Fruit fly (Drosophila melanogaster) whole organism, embryonic: ENCODE measurements around the gene yl.

ENCODE experiments used
- B-H2 ChIP-seq: fragments of 200-800 bp; sonication (Bioruptor generic); optimal IDR thresholded peaks from 2 replicates; lab custom pipeline; 2018; ENCODE audit warnings: missing biosample characterization, mild to moderate bottlenecking, missing genetic modification characterization
- CG11093 ChIP-seq: fragments of 200-800 bp; sonication (Bioruptor generic); IDR thresholded peaks from 3 replicates; pipeline ENCODE4 v1.3.6; 2022; ENCODE audit warnings: missing biosample characterization, missing genetic modification characterization
- CG11456 ChIP-seq: fragments of 200-800 bp; sonication (Bioruptor generic); IDR thresholded peaks from 3 replicates; pipeline ENCODE4 v1.3.6; 2022; ENCODE audit warnings: missing biosample characterization, missing genetic modification characterization
- CG11695 ChIP-seq: fragments of 200-800 bp; sonication (Bioruptor generic); IDR thresholded peaks from 3 replicates; pipeline ENCODE4 v1.3.6; 2022; ENCODE audit warnings: missing biosample characterization, missing genetic modification characterization
- CG13296 ChIP-seq: fragments of 200-800 bp; sonication (Bioruptor generic); optimal IDR thresholded peaks from 3 replicates; lab custom pipeline; 2018; ENCODE audit warnings: missing biosample characterization, mild to moderate bottlenecking, missing genetic modification characterization
- CG13624 ChIP-seq: fragments of 200-800 bp; sonication (Bioruptor generic); optimal IDR thresholded peaks from 2 replicates; lab custom pipeline; 2016; ENCODE audit warnings: missing biosample characterization, missing genetic modification characterization
- CG13894 ChIP-seq: fragments of 200-800 bp; sonication (Bioruptor generic); optimal IDR thresholded peaks from 3 replicates; lab custom pipeline; 2018; ENCODE audit warnings: missing biosample characterization, mild to moderate bottlenecking, missing genetic modification characterization, moderate library complexity
- CG14965 ChIP-seq: fragments of 200-800 bp; sonication (Bioruptor generic); optimal IDR thresholded peaks from 2 replicates; lab custom pipeline; 2016; ENCODE audit warnings: missing biosample characterization, missing genetic modification characterization, borderline replicate concordance
- CG1602 ChIP-seq: fragments of 200-800 bp; sonication (Bioruptor generic); optimal IDR thresholded peaks from 3 replicates; lab custom pipeline; 2016; ENCODE audit warnings: missing biosample characterization, missing genetic modification characterization
- CG1647 ChIP-seq: fragments of 200-800 bp; sonication (Bioruptor generic); optimal IDR thresholded peaks from 3 replicates; lab custom pipeline; 2016; ENCODE audit warnings: missing biosample characterization, missing genetic modification characterization
- CG18764 ChIP-seq: fragments of 200-800 bp; sonication (Bioruptor generic); optimal IDR thresholded peaks from 3 replicates; lab custom pipeline; 2016; ENCODE audit warnings: missing biosample characterization, missing genetic modification characterization
- CG2202 ChIP-seq: fragments of 200-800 bp; sonication (Bioruptor generic); optimal IDR thresholded peaks from 2 replicates; lab custom pipeline; 2018; ENCODE audit warnings: missing biosample characterization, mild to moderate bottlenecking, missing genetic modification characterization
- CG3838 ChIP-seq: fragments of 200-800 bp; sonication (Bioruptor generic); optimal IDR thresholded peaks from 3 replicates; lab custom pipeline; 2016; ENCODE audit warnings: missing biosample characterization, missing genetic modification characterization
- CG4854 ChIP-seq: fragments of 200-800 bp; sonication (Bioruptor generic); optimal IDR thresholded peaks from 2 replicates; lab custom pipeline; 2016; ENCODE audit warnings: missing biosample characterization, missing genetic modification characterization, inconsistent platforms
- CG6175 ChIP-seq: fragments of 200-800 bp; sonication (Bioruptor generic); IDR thresholded peaks from 3 replicates; pipeline ENCODE4 v1.3.6; 2022; ENCODE audit warnings: missing biosample characterization, missing genetic modification characterization
- CG6272 ChIP-seq: fragments of 200-800 bp; sonication (Bioruptor generic); IDR thresholded peaks from 2 replicates; pipeline ENCODE4 v1.3.6; 2022; ENCODE audit warnings: missing biosample characterization, missing genetic modification characterization
- CG6654 ChIP-seq: fragments of 200-800 bp; sonication (Bioruptor generic); optimal IDR thresholded peaks from 2 replicates; lab custom pipeline; 2017; ENCODE audit warnings: missing biosample characterization, mild to moderate bottlenecking, missing genetic modification characterization
- CG6689 ChIP-seq: fragments of 200-800 bp; sonication (Bioruptor generic); IDR thresholded peaks from 2 replicates; pipeline ENCODE4 v1.3.6; 2022; ENCODE audit warnings: missing biosample characterization, missing genetic modification characterization
- CG7839 ChIP-seq: fragments of 200-800 bp; sonication (Bioruptor generic); optimal IDR thresholded peaks from 3 replicates; lab custom pipeline; 2018; ENCODE audit warnings: missing biosample characterization, mild to moderate bottlenecking, missing genetic modification characterization, moderate library complexity
- CG8765 ChIP-seq: fragments of 200-800 bp; sonication (Bioruptor generic); IDR thresholded peaks from 2 replicates; pipeline ENCODE4 v1.3.6; 2022; ENCODE audit warnings: missing biosample characterization, missing genetic modification characterization
- CG9215 ChIP-seq: fragments of 200-800 bp; sonication (Bioruptor generic); IDR thresholded peaks from 2 replicates; pipeline ENCODE4 v1.3.6; 2022; ENCODE audit warnings: missing biosample characterization, missing genetic modification characterization
- CG9817 ChIP-seq: fragments of 200-800 bp; sonication (Bioruptor generic); optimal IDR thresholded peaks from 2 replicates; lab custom pipeline; 2018; ENCODE audit warnings: missing biosample characterization, mild to moderate bottlenecking, missing genetic modification characterization, moderate library complexity
- Camta ChIP-seq: fragments of 200-800 bp; sonication (Bioruptor generic); optimal IDR thresholded peaks from 2 replicates; lab custom pipeline; 2016; ENCODE audit warnings: missing biosample characterization, missing genetic modification characterization
- Doc3 ChIP-seq: fragments of 200-800 bp; sonication (Bioruptor generic); IDR thresholded peaks from 3 replicates; pipeline ENCODE4 v1.3.6; 2022; ENCODE audit warnings: missing biosample characterization, missing genetic modification characterization; ENCODE audit not compliant: partially characterized antibody
- Fer1 ChIP-seq: fragments of 200-800 bp; sonication (Bioruptor generic); optimal IDR thresholded peaks from 2 replicates; lab custom pipeline; 2017; ENCODE audit warnings: missing biosample characterization, mild to moderate bottlenecking, missing genetic modification characterization
- Hey ChIP-seq: fragments of 200-800 bp; sonication (Bioruptor generic); optimal IDR thresholded peaks from 3 replicates; lab custom pipeline; 2018; ENCODE audit warnings: missing biosample characterization, mild to moderate bottlenecking, missing genetic modification characterization
- MTF-1 ChIP-seq: fragments of 200-800 bp; sonication (Bioruptor generic); optimal IDR thresholded peaks from 2 replicates; lab custom pipeline; 2018; ENCODE audit warnings: missing biosample characterization, mild to moderate bottlenecking, missing genetic modification characterization, borderline replicate concordance
- Mrtf ChIP-seq: fragments of 200-800 bp; sonication (Bioruptor generic); IDR thresholded peaks from 3 replicates; pipeline ENCODE4 v1.3.6; 2022; ENCODE audit warnings: missing biosample characterization, missing genetic modification characterization
- NFAT ChIP-seq: fragments of 200-800 bp; sonication (Bioruptor generic); IDR thresholded peaks from 2 replicates; pipeline ENCODE4 v1.3.6; 2022; ENCODE audit warnings: missing biosample characterization, missing genetic modification characterization
- Nf-YC ChIP-seq: fragments of 200-800 bp; optimal IDR thresholded peaks from 3 replicates; lab custom pipeline; 2019; ENCODE audit warnings: missing biosample characterization, mild to moderate bottlenecking, missing genetic modification characterization, moderate library complexity
- Pdp1 ChIP-seq, 2 experiments: fragments of 200-800 bp; sonication (Bioruptor generic); optimal IDR thresholded peaks; 3 replicates each; lab custom pipeline; 2016; ENCODE audit warnings: missing biosample characterization in 2 of 2, missing genetic modification characterization in 2 of 2, mild to moderate bottlenecking in 1 of 2, moderate library complexity in 1 of 2
- Ravus ChIP-seq: fragments of 200-800 bp; sonication (Bioruptor generic); IDR thresholded peaks from 2 replicates; pipeline ENCODE4 v1.3.6; 2022; ENCODE audit warnings: missing biosample characterization, missing genetic modification characterization
- Rfx ChIP-seq: fragments of 200-800 bp; sonication (Bioruptor generic); IDR thresholded peaks from 2 replicates; pipeline ENCODE4 v1.3.6; 2022; ENCODE audit warnings: missing biosample characterization, missing genetic modification characterization
- Scr ChIP-seq: fragments of 200-800 bp; sonication (Bioruptor generic); IDR thresholded peaks from 2 replicates; pipeline ENCODE4 v1.3.6; 2022; ENCODE audit warnings: missing biosample characterization, missing genetic modification characterization; ENCODE audit not compliant: partially characterized antibody
- Tbp ChIP-seq: fragments of >200 bp; optimal IDR thresholded peaks from 2 replicates; lab custom pipeline; 2018; ENCODE audit warnings: missing biosample characterization, missing genetic modification characterization
- Trl ChIP-seq, 3 experiments: fragments of >200 bp in 2 of 3; fragments of 200-800 bp in 1 of 3; sonication (Bioruptor generic) in 1 of 3; optimal IDR thresholded peaks; 2 replicates in 1 of 3; 3 replicates in 2 of 3; lab custom pipeline; 2016 to 2017; ENCODE audit warnings: missing biosample characterization in 1 of 3, missing genetic modification characterization in 1 of 3
- ab ChIP-seq: fragments of 200-800 bp; sonication (Bioruptor generic); optimal IDR thresholded peaks from 2 replicates; lab custom pipeline; 2016; ENCODE audit warnings: missing biosample characterization, missing genetic modification characterization
- ac ChIP-seq: fragments of 200-800 bp; sonication (Bioruptor generic); optimal IDR thresholded peaks from 3 replicates; lab custom pipeline; 2017; ENCODE audit warnings: missing biosample characterization, mild to moderate bottlenecking, missing genetic modification characterization
- amos ChIP-seq: fragments of 200-800 bp; sonication (Bioruptor generic); IDR thresholded peaks from 2 replicates; pipeline ENCODE4 v1.3.6; 2022; ENCODE audit warnings: missing biosample characterization, missing genetic modification characterization; ENCODE audit not compliant: partially characterized antibody
- cad ChIP-seq: fragments of >200 bp; optimal IDR thresholded peaks from 2 replicates; lab custom pipeline; 2017; ENCODE audit warnings: missing biosample characterization, missing genetic modification characterization
- chif ChIP-seq, 2 experiments: fragments of 200-800 bp; sonication (Bioruptor generic); optimal IDR thresholded peaks; 3 replicates each; lab custom pipeline; 2016; ENCODE audit warnings: missing biosample characterization in 2 of 2, missing genetic modification characterization in 2 of 2
- chm ChIP-seq: fragments of 200-800 bp; sonication (Bioruptor generic); IDR thresholded peaks from 2 replicates; pipeline ENCODE4 v1.3.6; 2022; ENCODE audit warnings: missing biosample characterization, missing genetic modification characterization
- ftz-f1 ChIP-seq: fragments of 200-800 bp; sonication (Bioruptor generic); optimal IDR thresholded peaks from 2 replicates; lab custom pipeline; 2016; ENCODE audit warnings: missing biosample characterization, missing genetic modification characterization
- fu2 ChIP-seq: fragments of 200-800 bp; sonication (Bioruptor generic); optimal IDR thresholded peaks from 2 replicates; lab custom pipeline; 2016; ENCODE audit warnings: missing biosample characterization, missing genetic modification characterization
- ken ChIP-seq: fragments of 200-800 bp; sonication (Bioruptor generic); IDR thresholded peaks from 3 replicates; pipeline ENCODE4 v1.3.6; 2022; ENCODE audit warnings: missing biosample characterization, missing genetic modification characterization
- p53 ChIP-seq: fragments of 200-800 bp; sonication (Bioruptor generic); optimal IDR thresholded peaks from 2 replicates; lab custom pipeline; 2016; ENCODE audit warnings: missing biosample characterization, missing genetic modification characterization
- pho ChIP-seq: fragments of 200-800 bp; sonication (Bioruptor generic); optimal IDR thresholded peaks from 2 replicates; lab custom pipeline; 2016; ENCODE audit warnings: missing biosample characterization, missing genetic modification characterization
- pum ChIP-seq: fragments of 200-800 bp; sonication (Bioruptor generic); optimal IDR thresholded peaks from 2 replicates; lab custom pipeline; 2016; ENCODE audit warnings: missing biosample characterization, missing genetic modification characterization
- ro ChIP-seq: fragments of 200-800 bp; sonication (Bioruptor generic); IDR thresholded peaks from 2 replicates; pipeline ENCODE4 v1.3.6; 2022; ENCODE audit warnings: missing biosample characterization, missing genetic modification characterization
- wor ChIP-seq: fragments of 200-800 bp; sonication (Bioruptor generic); IDR thresholded peaks from 2 replicates; pipeline ENCODE4 v1.3.6; 2022; ENCODE audit warnings: missing biosample characterization, missing genetic modification characterization

yl gene

DNA sequence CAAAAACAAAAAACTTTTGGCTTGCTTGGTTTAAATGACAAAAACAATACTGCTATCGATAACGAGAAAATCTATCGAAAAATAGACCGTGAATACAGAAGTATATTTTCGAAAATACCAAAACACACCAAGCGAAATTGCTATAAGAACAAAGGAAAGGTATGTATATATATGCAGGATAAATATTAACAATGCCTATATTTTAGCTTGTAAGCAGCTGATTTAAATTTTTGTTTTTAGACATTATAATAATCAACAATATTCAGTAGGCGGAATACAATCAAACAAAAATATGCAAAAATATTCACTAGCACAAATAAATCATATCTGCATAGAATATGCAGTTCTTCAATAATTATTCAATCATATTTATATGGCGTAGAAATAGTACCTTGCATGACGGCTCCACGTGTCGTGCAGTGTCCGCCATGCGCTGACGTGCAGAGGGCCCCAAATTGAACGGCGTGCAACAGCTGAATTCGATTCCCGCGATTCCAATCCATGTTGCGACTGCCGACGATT lies 44.9 kb downstream of the yl start, which contains the start of the genes Fbxl4 and Dus2 (continued):
- TF ChIP-seq cad (GFP tag; lab: Kevin White, UChicago) (no peak), CG6654 (peak; percentile 70), Hey (tag; lab: Kevin White, UChicago) (peak; percentile 48), Rfx (GFP tag; lab: Robert Waterston, UW) (peak; percentile 96), Fer1 (peak; percentile 88), Camta (peak; percentile 87), ken (GFP tag; lab: Robert Waterston, UW) (peak; percentile 96), pho (peak; percentile 94), CG13894 (tag; lab: Kevin White, UChicago) (peak; percentile 84), CG11093 (GFP tag; lab: Robert Waterston, UW) (peak; percentile 85), CG1602 (GFP tag; lab: Kevin White, UChicago) (peak; percentile 94), Pdp1 (GFP tag; optimal IDR thresholded peaks at IDR 0.05; lab: Kevin White, UChicago) (peak; percentile 93 to 96), fu2 (peak; percentile 88), CG8765 (peak; percentile 93), MTF-1 (GFP tag; lab: Kevin White, UChicago) (peak; percentile 75), Ravus (GFP tag; lab: Robert Waterston, UW) (peak; percentile 72), CG3838 (GFP tag; lab: Kevin White, UChicago) (peak; percentile 78), Nf-YC (tag; lab: Kevin White, UChicago) (peak; percentile 80), p53 (peak; percentile 81), CG7839 (tag; lab: Kevin White, UChicago) (peak; percentile 93), CG6689 (GFP tag; lab: Robert Waterston, UW) (peak; percentile 91), amos (GFP tag; lab: Robert Waterston, UW) (peak; percentile 38; the same call in 1 of the 2 replicates), ro (GFP tag; lab: Robert Waterston, UW) (peak; percentile 83), chif (GFP tag; optimal IDR thresholded peaks at IDR 0.05; lab: Kevin White, UChicago) (peak; percentile 92 to 95), CG1647 (GFP tag; lab: Kevin White, UChicago) (peak; percentile 90), ab (peak; percentile 88), Trl (optimal IDR thresholded peaks at IDR 0.05; lab: Kevin White, UChicago) (no peak), Trl (GFP tag; optimal IDR thresholded peaks at IDR 0.05; lab: Kevin White, UChicago) (peak; percentile 94), wor (GFP tag; lab: Robert Waterston, UW) (peak; percentile 92), chm (GFP tag; lab: Robert Waterston, UW) (peak; percentile 95), CG4854 (GFP tag; lab: Kevin White, UChicago) (peak; percentile 89), B-H2 (GFP tag; lab: Kevin White, UChicago) (peak; percentile 88), Mrtf (GFP tag; lab: Robert Waterston, UW) (peak; percentile 92), CG2202 (tag; lab: Kevin White, UChicago) (peak; percentile 81), pum (GFP tag; lab: Kevin White, UChicago) (peak; percentile 93), CG13624 (GFP tag; lab: Kevin White, UChicago) (peak; percentile 93), Tbp (GFP tag; lab: Kevin White, UChicago) (no peak), CG11456 (peak; percentile 95), CG9215 (GFP tag; lab: Robert Waterston, UW) (peak; percentile 84), NFAT (GFP tag; lab: Robert Waterston, UW) (peak; percentile 94), ftz-f1 (GFP tag; lab: Kevin White, UChicago) (peak; percentile 51), CG6272 (GFP tag; lab: Robert Waterston, UW) (peak; percentile 92), Scr (GFP tag; lab: Robert Waterston, UW) (0 out of 2 replicates have a peak, but pooled peaks have one; percentile 18), CG6175 (GFP tag; lab: Robert Waterston, UW) (peak; percentile 79), CG13296 (GFP tag; lab: Kevin White, UChicago) (peak; percentile 84), CG9817 (peak; percentile 91), ac (GFP tag; lab: Kevin White, UChicago) (peak; percentile 45), CG14965 (GFP tag; lab: Kevin White, UChicago) (peak; percentile 23), Doc3 (GFP tag; lab: Robert Waterston, UW) (0 out of 3 replicates have a peak, but pooled peaks have one; percentile 25), CG18764 (GFP tag; lab: Kevin White, UChicago) (peak; percentile 97), CG11695 (GFP tag; lab: Robert Waterston, UW) (peak; percentile 83)
